Worm (Caenorhabditis elegans) whole organism, young adult: ENCODE data around the gene best-19.

Experiments used
- B0336.3 ChIP-seq: fragments of 200-800 bp; sonication (Bioruptor generic); IDR thresholded peaks from 2 replicates; pipeline ENCODE4 v1.3.6; 2022; ENCODE audit warnings: missing genetic modification characterization, missing compliant biosample characterization
- F39B2.1 ChIP-seq: fragments of 200-800 bp; sonication (Bioruptor generic); IDR thresholded peaks from 2 replicates; pipeline ENCODE4 v1.3.6; 2022; ENCODE audit warnings: missing genetic modification reagents, missing genetic modification characterization, missing compliant biosample characterization
- F49E8.2 ChIP-seq: sonication (generic microtip); optimal IDR thresholded peaks from 3 replicates; lab custom pipeline; 2017; ENCODE audit warnings: missing genetic modification characterization, mild to moderate bottlenecking, missing compliant biosample characterization, antibody characterized with exemption, moderate library complexity; ENCODE audit not compliant: insufficient read depth
- K11D2.4 ChIP-seq: fragments of 200-800 bp; sonication (Bioruptor generic); IDR thresholded peaks from 2 replicates; pipeline ENCODE4 v1.3.6; 2022; ENCODE audit warnings: missing genetic modification reagents, missing genetic modification characterization, missing compliant biosample characterization
- Y67H2A.10 ChIP-seq: fragments of 200-800 bp; sonication (Bioruptor generic); conservative IDR thresholded peaks from 2 replicates; pipeline ENCODE4 v1.3.6; 2022; ENCODE audit warnings: missing genetic modification reagents, missing genetic modification characterization, missing compliant biosample characterization
- Y95B8A.8 ChIP-seq: fragments of 200-800 bp; sonication (Bioruptor generic); IDR thresholded peaks from 2 replicates; pipeline ENCODE4 v1.3.6; 2022; ENCODE audit warnings: missing genetic modification reagents, missing genetic modification characterization, missing compliant biosample characterization
- ama-1 ChIP-seq, 3 experiments: fragments of 150-350 bp in 1 of 3; sonication (generic microtip) in 2 of 3; optimal IDR thresholded peaks; 2 replicates each; lab custom pipeline; 2014 to 2018; ENCODE audit warnings: missing biosample characterization in 2 of 3, missing genetic modification characterization in 2 of 3, missing genetic modification reagents in 2 of 3
- aptf-3 ChIP-seq: fragments of 200-800 bp; sonication (Bioruptor generic); IDR thresholded peaks from 2 replicates; pipeline ENCODE4 v1.3.6; 2022; ENCODE audit warnings: missing genetic modification characterization, missing compliant biosample characterization
- atf-7 ChIP-seq: sonication (generic microtip); optimal IDR thresholded peaks from 2 replicates; lab custom pipeline; 2017; ENCODE audit warnings: mild to moderate bottlenecking, missing genetic modification characterization, missing compliant biosample characterization
- cebp-1 ChIP-seq, 2 experiments: fragments of 200-800 bp in 1 of 2; sonication (Bioruptor generic) in 1 of 2; sonication (generic microtip) in 1 of 2; IDR thresholded peaks in 1 of 2; optimal IDR thresholded peaks in 1 of 2; 2 replicates each; pipeline versions ENCODE4 v1.3.6 to Lab custom; 2017 to 2022; ENCODE audit warnings: missing compliant biosample characterization in 2 of 2, missing genetic modification characterization in 2 of 2, mild to moderate bottlenecking in 1 of 2, missing genetic modification reagents in 1 of 2, moderate library complexity in 1 of 2
- chd-7 ChIP-seq: sonication (generic microtip); optimal IDR thresholded peaks from 2 replicates; lab custom pipeline; 2016; ENCODE audit warnings: mild to moderate bottlenecking, missing genetic modification characterization, moderate library complexity, missing compliant biosample characterization
- efl-1 ChIP-seq: fragments of 150-350 bp; optimal IDR thresholded peaks from 2 replicates; lab custom pipeline; 2014; ENCODE audit warnings: missing biosample characterization, missing genetic modification reagents, missing genetic modification characterization
- him-1 ChIP-seq: sonication (generic microtip); optimal IDR thresholded peaks from 2 replicates; lab custom pipeline; 2016; ENCODE audit warnings: missing genotype, missing genetic modification reagents, missing genetic modification characterization, missing compliant biosample characterization
- let-526 ChIP-seq: fragments of 200-800 bp; sonication (Bioruptor generic); IDR thresholded peaks from 2 replicates; pipeline ENCODE4 v1.3.6; 2022; ENCODE audit warnings: missing genetic modification reagents, missing genetic modification characterization, missing compliant biosample characterization
- let-607 ChIP-seq, 2 experiments: fragments of 200-800 bp in 1 of 2; sonication (Bioruptor generic) in 1 of 2; sonication (generic microtip) in 1 of 2; optimal IDR thresholded peaks; 2 replicates each; lab custom pipeline; 2016 to 2018; ENCODE audit warnings: mild to moderate bottlenecking in 2 of 2, missing compliant biosample characterization in 2 of 2, missing genetic modification characterization in 2 of 2, moderate library complexity in 2 of 2, missing genotype in 1 of 2
- lin-26 ChIP-seq: fragments of 200-800 bp; sonication (Bioruptor generic); IDR thresholded peaks from 2 replicates; pipeline ENCODE4 v1.3.6; 2022; ENCODE audit warnings: missing genetic modification reagents, missing genetic modification characterization, missing compliant biosample characterization
- lin-35 ChIP-seq, 3 experiments: fragments of 150-350 bp in 2 of 3; sonication (generic microtip) in 1 of 3; optimal IDR thresholded peaks; 2 replicates each; lab custom pipeline; 2014 to 2018; ENCODE audit warnings: missing biosample characterization in 3 of 3, missing genetic modification characterization in 3 of 3, missing genetic modification reagents in 3 of 3
- lin-40 ChIP-seq: sonication (generic microtip); optimal IDR thresholded peaks from 2 replicates; lab custom pipeline; 2016; ENCODE audit warnings: missing genetic modification characterization, mild to moderate bottlenecking, missing compliant biosample characterization, missing genotype, missing genetic modification reagents
- madf-8 ChIP-seq: fragments of 200-800 bp; sonication (Bioruptor generic); conservative IDR thresholded peaks from 2 replicates; pipeline ENCODE4 v1.3.6; 2022; ENCODE audit warnings: missing genetic modification reagents, missing genetic modification characterization, missing compliant biosample characterization
- mel-28 ChIP-seq: sonication (generic microtip); optimal IDR thresholded peaks from 2 replicates; lab custom pipeline; 2016; ENCODE audit warnings: borderline replicate concordance, mild to moderate bottlenecking, missing genetic modification characterization, missing compliant biosample characterization
- nhr-80 ChIP-seq: sonication (generic microtip); optimal IDR thresholded peaks from 2 replicates; lab custom pipeline; 2016; ENCODE audit warnings: missing genetic modification characterization, missing compliant biosample characterization
- rcor-1 ChIP-seq: fragments of 200-800 bp; sonication (Bioruptor generic); IDR thresholded peaks from 2 replicates; pipeline ENCODE4 v1.3.6; 2022; ENCODE audit warnings: missing genetic modification reagents, missing genetic modification characterization, missing compliant biosample characterization
- rpc-1 ChIP-seq, 2 experiments: fragments of 150-350 bp in 1 of 2; sonication (generic microtip) in 1 of 2; optimal IDR thresholded peaks; 2 replicates each; lab custom pipeline; 2014 to 2018; ENCODE audit warnings: missing biosample characterization in 1 of 2, missing genetic modification characterization in 1 of 2, missing genetic modification reagents in 1 of 2, missing genotype in 1 of 2
- unc-62 ChIP-seq: fragments of 150-350 bp; optimal IDR thresholded peaks from 2 replicates; lab custom pipeline; 2014; ENCODE audit warnings: missing biosample characterization, missing genetic modification reagents, missing genetic modification characterization
- zfh-2 ChIP-seq: fragments of 200-800 bp; sonication (Bioruptor generic); conservative IDR thresholded peaks from 2 replicates; pipeline ENCODE4 v1.3.6; 2022; ENCODE audit warnings: missing genetic modification reagents, missing genetic modification characterization, missing compliant biosample characterization
- ztf-18 ChIP-seq: sonication (generic microtip); optimal IDR thresholded peaks from 2 replicates; lab custom pipeline; 2016; ENCODE audit warnings: missing genotype, mild to moderate bottlenecking, missing genetic modification characterization, missing compliant biosample characterization
- ztf-22 ChIP-seq: fragments of 200-800 bp; sonication (Bioruptor generic); optimal IDR thresholded peaks from 2 replicates; lab custom pipeline; 2018; ENCODE audit warnings: mild to moderate bottlenecking, missing genetic modification characterization, moderate library complexity, missing compliant biosample characterization
- ztf-25 ChIP-seq: fragments of 200-800 bp; sonication (Bioruptor generic); IDR thresholded peaks from 2 replicates; pipeline ENCODE4 v1.3.6; 2022; ENCODE audit warnings: missing genetic modification reagents, missing genetic modification characterization, missing compliant biosample characterization
- ztf-26 ChIP-seq: sonication (generic microtip); optimal IDR thresholded peaks from 2 replicates; lab custom pipeline; 2017; ENCODE audit warnings: missing genetic modification characterization, missing compliant biosample characterization
- ztf-3 ChIP-seq: fragments of 200-800 bp; sonication (Bioruptor generic); optimal IDR thresholded peaks from 2 replicates; lab custom pipeline; 2018; ENCODE audit warnings: mild to moderate bottlenecking, missing genetic modification characterization, missing compliant biosample characterization

best-19 gene

ce11 chrIV:296849-297248 is 13.4 kb downstream of the best-19 start:
- TF ChIP-seq F39B2.1 (GFP tag; lab: Robert Waterston, UW) (no peak), atf-7 (tag; lab: Kevin White, UChicago) (peak; percentile 70), nhr-80 (tag; lab: Kevin White, UChicago) (peak; percentile 81), lin-40 (peak; percentile 2), let-607 (tag; optimal IDR thresholded peaks at IDR 0.05; lab: Kevin White, UChicago) (peak in 1 of 2 experiments; percentile 35), F49E8.2 (tag; lab: Kevin White, UChicago) (no peak), cebp-1 (GFP tag; IDR thresholded peaks at IDR 0.05; lab: Robert Waterston, UW) (no peak), cebp-1 (tag; optimal IDR thresholded peaks at IDR 0.05; lab: Kevin White, UChicago) (peak; percentile 37), B0336.3 (0 out of 2 replicates have a peak, but pooled peaks have one; percentile 21), lin-35 (GFP tag; optimal IDR thresholded peaks at IDR 0.05; lab: Kevin White, UChicago) (no peak), chd-7 (tag; lab: Kevin White, UChicago) (peak; percentile 27), unc-62 (GFP tag; lab: Kevin White, UChicago) (peak; percentile 18), ztf-22 (GFP tag; lab: Kevin White, UChicago) (peak; percentile 41)
- TF ChIP-seq, all 124 proteins: peak for 9

- no peak for TF ChIP-seq K11D2.4
- no peak for TF ChIP-seq rcor-1 (GFP tag; lab: Robert Waterston, UW)
Measured at ce11 chrIV:298204-298603, 14.8 kb downstream of the best-19 start, which contains the start of gene pnp-1. Gene pnp-1 (minus strand): TSS chrIV:298304.

DNA sequence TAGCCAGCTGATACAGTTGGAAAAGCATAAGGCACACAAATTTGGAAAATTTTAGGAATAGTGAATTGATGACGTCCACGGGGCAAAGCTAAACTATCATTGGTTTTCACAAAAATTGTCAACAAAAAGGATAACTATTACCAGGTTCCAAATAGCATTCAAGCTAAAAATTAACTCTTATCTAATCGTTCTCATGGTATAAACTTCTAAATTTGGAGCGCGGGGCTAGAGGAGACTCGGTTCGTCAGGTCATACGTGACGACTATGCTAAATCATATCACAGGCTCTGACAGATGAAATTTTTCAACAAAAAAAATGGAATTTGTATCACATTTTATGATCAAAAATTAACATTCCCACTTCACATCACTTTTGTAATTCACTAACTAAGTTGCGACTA is 15.7 kb downstream of the best-19 start:
- TF ChIP-seq ama-1 (optimal IDR thresholded peaks at IDR 0.05; lab: Kevin White, UChicago) = no peak
- no peak for TF ChIP-seq ama-1 (GFP tag; optimal IDR thresholded peaks at IDR 0.05; lab: Kevin White, UChicago)
- TF ChIP-seq Y67H2A.10 = no peak
- no peak for TF ChIP-seq zfh-2 (GFP tag; lab: Robert Waterston, UW)
- no peak for TF ChIP-seq let-526 (GFP tag; lab: Robert Waterston, UW)

ce11 chrIV:300307-300706 is 16.9 kb downstream of the best-19 start:
- TF ChIP-seq let-607 (tag; optimal IDR thresholded peaks at IDR 0.05; lab: Kevin White, UChicago) (no peak), Y95B8A.8 (GFP tag; lab: Robert Waterston, UW) (no peak), let-526 (GFP tag; lab: Robert Waterston, UW) (no peak), him-1 (tag; lab: Kevin White, UChicago) (no peak), ztf-18 (tag; lab: Kevin White, UChicago) (no peak), lin-26 (GFP tag; lab: Robert Waterston, UW) (no peak), aptf-3 (GFP tag; lab: Robert Waterston, UW) (no peak), ztf-3 (no peak), mel-28 (tag; lab: Kevin White, UChicago) (no peak), madf-8 (GFP tag; lab: Robert Waterston, UW) (no peak), ztf-25 (no peak), efl-1 (GFP tag; lab: Kevin White, UChicago) (no peak), unc-62 (GFP tag; lab: Kevin White, UChicago) (no peak), rpc-1 (optimal IDR thresholded peaks at IDR 0.05; lab: Kevin White, UChicago) (no peak), rpc-1 (tag; optimal IDR thresholded peaks at IDR 0.05; lab: Kevin White, UChicago) (no peak)

ce11 chrIV:302743-303142 is 19.3 kb downstream of the best-19 start:
- TF ChIP-seq ztf-26 (tag; lab: Kevin White, UChicago) (no peak), cebp-1 (GFP tag; IDR thresholded peaks at IDR 0.05; lab: Robert Waterston, UW) (no peak), cebp-1 (tag; optimal IDR thresholded peaks at IDR 0.05; lab: Kevin White, UChicago) (peak; percentile 55)
